Worm (Caenorhabditis elegans): Measurements from ENCODE around the gene agt-2.

The agt-2 gene

DNA sequence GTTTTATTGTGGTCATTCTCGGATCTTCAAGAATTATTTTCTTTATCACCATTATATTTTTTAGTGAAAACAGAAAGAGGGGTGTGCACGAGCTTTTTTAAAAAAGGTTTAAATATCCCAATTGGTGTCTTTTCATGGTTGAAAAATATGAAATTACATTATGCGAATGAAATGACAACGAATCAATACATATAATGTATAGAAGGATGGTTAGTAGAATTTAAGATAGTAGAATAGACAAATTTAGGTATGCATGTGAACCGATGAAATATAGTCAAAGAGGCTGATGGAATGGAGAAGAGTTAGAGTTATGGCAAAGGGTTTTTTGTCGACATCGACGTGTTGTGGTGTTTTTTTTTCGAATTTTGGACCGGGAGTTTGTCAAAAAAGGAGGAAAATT is 9.1 kb downstream of the agt-2 start:
- TF ChIP-seq nhr-179 (tag; optimal IDR thresholded peaks at IDR 0.05), result no peak
- no peak for TF ChIP-seq snpc-1.1 (tag; optimal IDR thresholded peaks at IDR 0.05; ENCODE audit: insufficient read depth)
- TF ChIP-seq unc-62 (GFP tag; optimal IDR thresholded peaks at IDR 0.05), result no peak
- no peak for TF ChIP-seq lag-1 (GFP tag; IDR thresholded peaks at IDR 0.05)
- TF ChIP-seq nfya-1 (tag; optimal IDR thresholded peaks at IDR 0.05; ENCODE audit: borderline replicate concordance, insufficient read depth), result no peak
- no peak for TF ChIP-seq dpl-1 (GFP tag; optimal IDR thresholded peaks at IDR 0.05)
- no peak for TF ChIP-seq ceh-27 (GFP tag; optimal IDR thresholded peaks at IDR 0.05)

DNA sequence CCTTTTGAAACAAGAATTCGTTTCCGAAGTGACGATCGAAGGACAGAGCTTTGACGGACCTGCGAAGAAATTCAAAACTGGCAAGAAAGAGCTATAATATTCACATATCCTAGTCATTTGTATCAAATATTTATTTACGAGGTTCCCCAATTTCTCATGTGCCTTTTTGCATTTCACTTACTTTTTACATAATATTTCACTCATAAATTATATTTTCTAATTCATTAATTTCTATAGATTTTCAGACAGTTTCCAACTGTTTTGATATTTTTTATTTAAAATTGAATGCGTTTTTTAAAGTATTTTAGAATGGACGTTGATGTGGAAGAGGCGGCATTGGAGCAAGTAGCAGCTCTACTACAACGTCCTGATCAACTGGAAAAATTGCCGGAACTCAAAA is 14.4 kb downstream of the agt-2 start, which contains the start of gene sec-6:
TSS of gene sec-6 (plus strand) at position 301 of the 400 bp plus-strand sequence.
- TF ChIP-seq efl-1 (GFP tag; optimal IDR thresholded peaks at IDR 0.05), result no peak
- no peak for TF ChIP-seq nhr-120 (GFP tag; IDR thresholded peaks at IDR 0.05)
- no peak for TF ChIP-seq egl-44 (GFP tag; IDR thresholded peaks at IDR 0.05)
- TF ChIP-seq B0336.3 (GFP tag; IDR thresholded peaks at IDR 0.05), result no peak
- TF ChIP-seq C17E4.6 (GFP tag; IDR thresholded peaks at IDR 0.05), result no peak
- TF ChIP-seq B0261.1 (tag; optimal IDR thresholded peaks at IDR 0.05), result no peak
- no peak for TF ChIP-seq die-1 (tag; optimal IDR thresholded peaks at IDR 0.05)
- no peak for TF ChIP-seq ceh-91 (GFP tag; IDR thresholded peaks at IDR 0.05)
- no peak for TF ChIP-seq B0035.1 (tag; optimal IDR thresholded peaks at IDR 0.05)
- TF ChIP-seq nhr-179 (tag; optimal IDR thresholded peaks at IDR 0.05), result no peak
- TF ChIP-seq T26A5.8 (tag; optimal IDR thresholded peaks at IDR 0.05), result no peak
- no peak for TF ChIP-seq C06A6.2 (GFP tag; conservative IDR thresholded peaks at IDR 0.05)
- TF ChIP-seq zfh-2 (GFP tag; conservative IDR thresholded peaks at IDR 0.05), result no peak
- no peak for TF ChIP-seq ccch-3 (GFP tag; optimal IDR thresholded peaks at IDR 0.05)
- no peak for TF ChIP-seq F37B4.10 (GFP tag; IDR thresholded peaks at IDR 0.05)
- no peak for TF ChIP-seq lsl-1 (GFP tag; optimal IDR thresholded peaks at IDR 0.05)
- no peak for TF ChIP-seq Y95B8A.8 (GFP tag; IDR thresholded peaks at IDR 0.05)
- no peak for TF ChIP-seq dpl-1 (GFP tag; optimal IDR thresholded peaks at IDR 0.05)

DNA sequence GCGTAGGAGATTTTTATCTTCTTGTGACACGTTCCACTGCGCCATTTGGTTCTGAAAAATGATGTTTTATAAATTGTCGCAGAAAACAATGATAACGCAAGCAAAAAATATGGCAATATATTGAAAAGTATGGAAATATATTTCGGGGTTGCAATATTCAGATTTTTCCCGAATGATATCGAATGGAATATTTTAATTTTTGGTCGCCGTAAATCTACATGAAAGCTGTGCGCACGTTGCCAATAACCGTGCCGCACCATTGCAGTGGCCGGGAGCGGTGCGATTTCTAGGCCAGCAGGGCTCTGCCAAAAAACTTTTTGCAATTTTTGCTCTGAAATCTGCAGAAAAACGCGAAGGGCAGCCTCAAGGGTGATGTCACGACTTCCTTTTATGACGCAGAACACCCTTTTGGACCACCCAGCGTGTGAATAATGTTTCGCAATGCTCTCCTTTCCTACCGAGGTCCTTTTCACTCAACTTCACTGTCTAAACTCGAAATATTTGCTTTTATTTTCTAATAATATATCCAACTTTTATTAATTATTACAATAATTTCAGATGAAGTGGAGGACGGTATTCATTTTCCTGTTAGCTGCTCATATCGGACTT is 15.4 kb downstream of the agt-2 start, which contains the start of the genes F09E5.11 and bmy-1:
TSS of gene F09E5.11 (minus strand) at position 51 of the 609 bp plus-strand sequence.
TSS of gene bmy-1 (plus strand) at position 559 of the 609 bp plus-strand sequence.
- no peak for TF ChIP-seq T07F8.4 (tag; optimal IDR thresholded peaks at IDR 0.05)
- peak; percentile 79 for TF ChIP-seq D2030.7 (GFP tag; IDR thresholded peaks at IDR 0.05)
- peak; percentile 23 for TF ChIP-seq snpc-1.1 (tag; optimal IDR thresholded peaks at IDR 0.05; ENCODE audit: insufficient read depth)
- peak; percentile 96 for TF ChIP-seq dox-1 (GFP tag; IDR thresholded peaks at IDR 0.05)
- 0 out of 2 replicates have a peak, but pooled peaks have one; percentile 30 for TF ChIP-seq C17E4.6 (GFP tag; IDR thresholded peaks at IDR 0.05)
- no peak for TF ChIP-seq cebp-2 (GFP tag; IDR thresholded peaks at IDR 0.05)
- no peak for TF ChIP-seq xnd-1 (tag; optimal IDR thresholded peaks at IDR 0.05)
- no peak for TF ChIP-seq mel-28 (tag; optimal IDR thresholded peaks at IDR 0.05; ENCODE audit: borderline replicate concordance)
- no peak for TF ChIP-seq ceh-79 (tag; optimal IDR thresholded peaks at IDR 0.05)
- TF ChIP-seq snpc-3.4 (tag; optimal IDR thresholded peaks at IDR 0.05), result no peak
- no peak for TF ChIP-seq ztf-3 (GFP tag; optimal IDR thresholded peaks at IDR 0.05)
- no peak for TF ChIP-seq hlh-12 (tag; optimal IDR thresholded peaks at IDR 0.05)
- TF ChIP-seq F23B12.7 (tag; optimal IDR thresholded peaks at IDR 0.05; ENCODE audit: insufficient read depth), result peak; percentile 29
- TF ChIP-seq ceh-27 (GFP tag; optimal IDR thresholded peaks at IDR 0.05), result peak; percentile 91
- TF ChIP-seq nhr-80 (tag; optimal IDR thresholded peaks at IDR 0.05), result peak; percentile 67
- peak; percentile 8 for TF ChIP-seq die-1 (tag; optimal IDR thresholded peaks at IDR 0.05)
- peak; percentile 94 for TF ChIP-seq bed-2 (GFP tag; IDR thresholded peaks at IDR 0.05)
- peak; percentile 26 for TF ChIP-seq B0261.1 (tag; optimal IDR thresholded peaks at IDR 0.05)
- no peak for TF ChIP-seq Y79H2A.3 (GFP tag; conservative IDR thresholded peaks at IDR 0.05)
- TF ChIP-seq unc-62 (GFP tag; optimal IDR thresholded peaks at IDR 0.05), result no peak
- TF ChIP-seq hrde-1 (tag; optimal IDR thresholded peaks at IDR 0.05; ENCODE audit: borderline replicate concordance), result no peak
- TF ChIP-seq somi-1 (GFP tag; optimal IDR thresholded peaks at IDR 0.05), result peak; percentile 39
- 0 out of 2 replicates have a peak, but pooled peaks have one; percentile 73 for TF ChIP-seq bed-1 (GFP tag; IDR thresholded peaks at IDR 0.05)
- peak; percentile 64 for TF ChIP-seq F33H1.4 (GFP tag; IDR thresholded peaks at IDR 0.05)
- peak in 1 of 2 experiments; percentile 45 for TF ChIP-seq let-607 (tag; optimal IDR thresholded peaks at IDR 0.05)
- no peak for TF ChIP-seq Y53F4B.3 (GFP tag; IDR thresholded peaks at IDR 0.05)
- peak; percentile 77; the same call in 1 of the 2 replicates for TF ChIP-seq B0019.2 (GFP tag; conservative IDR thresholded peaks at IDR 0.05)
- no peak for TF ChIP-seq F37B4.10 (GFP tag; IDR thresholded peaks at IDR 0.05)

Measured in whole organism, young adult.